Worm (Caenorhabditis elegans) whole organism, L2 larva: ENCODE measurements around the gene mltn-8.

Experiments
- F13H6.1 ChIP-seq: sonication (generic microtip); optimal IDR thresholded peaks from 2 replicates; lab custom pipeline; 2016; ENCODE audit warnings: missing genetic modification characterization, missing compliant biosample characterization
- Y55F3AM.14 ChIP-seq: fragments of 200-800 bp; sonication (Bioruptor generic); optimal IDR thresholded peaks from 2 replicates; lab custom pipeline; 2018; ENCODE audit warnings: mild to moderate bottlenecking, missing genetic modification characterization, missing compliant biosample characterization
- ZK546.5 ChIP-seq: sonication (generic microtip); optimal IDR thresholded peaks from 2 replicates; lab custom pipeline; 2017; ENCODE audit warnings: missing biosample characterization, missing genetic modification characterization
- alr-1 ChIP-seq: fragments of 150-350 bp; optimal IDR thresholded peaks from 2 replicates; lab custom pipeline; 2014; ENCODE audit warnings: missing biosample characterization, missing genetic modification characterization
- aly-2 ChIP-seq: fragments of 150-350 bp; optimal IDR thresholded peaks from 2 replicates; lab custom pipeline; 2014; ENCODE audit warnings: missing biosample characterization, missing genetic modification characterization
- blmp-1 ChIP-seq: sonication (generic microtip); optimal IDR thresholded peaks from 2 replicates; lab custom pipeline; 2017; ENCODE audit warnings: missing genetic modification characterization, mild to moderate bottlenecking, missing compliant biosample characterization, antibody characterized with exemption, moderate library complexity; ENCODE audit not compliant: insufficient read depth
- ceh-16 ChIP-seq: fragments of 150-350 bp; optimal IDR thresholded peaks from 2 replicates; lab custom pipeline; 2014; ENCODE audit warnings: missing biosample characterization, missing genetic modification characterization
- crh-2 ChIP-seq: sonication (generic microtip); optimal IDR thresholded peaks from 2 replicates; lab custom pipeline; 2017; ENCODE audit warnings: missing biosample characterization, missing genetic modification characterization
- egl-27 ChIP-seq: sonication (generic microtip); optimal IDR thresholded peaks from 3 replicates; lab custom pipeline; 2017; ENCODE audit warnings: missing biosample characterization, missing genetic modification reagents, missing genetic modification characterization
- elt-1 ChIP-seq: fragments of 150-350 bp; optimal IDR thresholded peaks from 2 replicates; lab custom pipeline; 2014; ENCODE audit warnings: missing biosample characterization, missing genetic modification characterization
- elt-3 ChIP-seq: sonication (generic microtip); optimal IDR thresholded peaks from 2 replicates; lab custom pipeline; 2017; ENCODE audit warnings: missing biosample characterization, missing genetic modification characterization
- fos-1 ChIP-seq: fragments of 150-350 bp; optimal IDR thresholded peaks from 2 replicates; lab custom pipeline; 2014; ENCODE audit warnings: missing biosample characterization, missing genetic modification characterization
- gmeb-1 ChIP-seq: fragments of 150-350 bp; optimal IDR thresholded peaks from 2 replicates; lab custom pipeline; 2014; ENCODE audit warnings: missing biosample characterization, missing genetic modification characterization
- lsy-2 ChIP-seq, 2 experiments: fragments of 150-350 bp in 1 of 2; sonication (generic microtip) in 1 of 2; optimal IDR thresholded peaks; 2 replicates each; lab custom pipeline; 2014 to 2017; ENCODE audit warnings: missing biosample characterization in 2 of 2, missing genetic modification characterization in 2 of 2
- mab-5 ChIP-seq: fragments of 150-350 bp; optimal IDR thresholded peaks from 2 replicates; lab custom pipeline; 2014; ENCODE audit warnings: missing biosample characterization, missing genetic modification characterization
- mbf-1 ChIP-seq: sonication (generic microtip); optimal IDR thresholded peaks from 2 replicates; lab custom pipeline; 2017; ENCODE audit warnings: missing biosample characterization, missing genetic modification characterization
- mdl-1 ChIP-seq, 2 experiments: fragments of 150-350 bp in 1 of 2; sonication (generic microtip) in 1 of 2; optimal IDR thresholded peaks; 2 replicates each; lab custom pipeline; 2017; ENCODE audit warnings: missing biosample characterization in 2 of 2, missing genetic modification characterization in 2 of 2
- nhr-10 ChIP-seq: sonication (generic microtip); optimal IDR thresholded peaks from 2 replicates; lab custom pipeline; 2017; ENCODE audit warnings: missing biosample characterization, missing genetic modification characterization
- nhr-11 ChIP-seq: fragments of 150-350 bp; optimal IDR thresholded peaks from 2 replicates; lab custom pipeline; 2014; ENCODE audit warnings: missing biosample characterization, missing genetic modification characterization
- nhr-12 ChIP-seq: fragments of 150-350 bp; optimal IDR thresholded peaks from 2 replicates; lab custom pipeline; 2014; ENCODE audit warnings: missing biosample characterization, missing genetic modification characterization
- nhr-129 ChIP-seq: fragments of 150-350 bp; optimal IDR thresholded peaks from 2 replicates; lab custom pipeline; 2014; ENCODE audit warnings: missing biosample characterization, missing genetic modification characterization
- nhr-21 ChIP-seq: fragments of 150-350 bp; optimal IDR thresholded peaks from 2 replicates; lab custom pipeline; 2014; ENCODE audit warnings: missing biosample characterization, missing genetic modification characterization
- nhr-23 ChIP-seq: fragments of 150-350 bp; optimal IDR thresholded peaks from 2 replicates; lab custom pipeline; 2014; ENCODE audit warnings: missing biosample characterization, missing genetic modification reagents, missing genetic modification characterization
- nhr-237 ChIP-seq: fragments of 150-350 bp; optimal IDR thresholded peaks from 2 replicates; lab custom pipeline; 2014; ENCODE audit warnings: missing biosample characterization, missing genetic modification characterization
- nhr-25 ChIP-seq: fragments of 150-350 bp; sonication (generic microtip); optimal IDR thresholded peaks from 3 replicates; lab custom pipeline; 2014; ENCODE audit warnings: missing biosample characterization, missing genetic modification characterization
- nhr-6 ChIP-seq: fragments of 150-350 bp; optimal IDR thresholded peaks from 2 replicates; lab custom pipeline; 2014; ENCODE audit warnings: missing biosample characterization, missing genetic modification characterization
- nhr-77 ChIP-seq: fragments of 150-350 bp; optimal IDR thresholded peaks from 2 replicates; lab custom pipeline; 2014; ENCODE audit warnings: missing biosample characterization, missing genetic modification characterization
- sma-3 ChIP-seq: sonication (generic microtip); optimal IDR thresholded peaks from 2 replicates; lab custom pipeline; 2016; ENCODE audit warnings: missing genetic modification reagents, missing genetic modification characterization, missing compliant biosample characterization
- sma-9 ChIP-seq, 2 experiments: fragments of 150-350 bp in 1 of 2; sonication (generic microtip) in 1 of 2; optimal IDR thresholded peaks; 2 replicates each; lab custom pipeline; 2014 to 2016; ENCODE audit warnings: missing genetic modification characterization in 2 of 2, mild to moderate bottlenecking in 1 of 2, missing biosample characterization in 1 of 2, missing compliant biosample characterization in 1 of 2, missing genetic modification reagents in 1 of 2, moderate library complexity in 1 of 2
- snpc-4 ChIP-seq: fragments of 150-350 bp; optimal IDR thresholded peaks from 2 replicates; lab custom pipeline; 2014; ENCODE audit warnings: missing biosample characterization, missing genetic modification characterization
- unc-39 ChIP-seq: fragments of 150-350 bp; optimal IDR thresholded peaks from 2 replicates; lab custom pipeline; 2014; ENCODE audit warnings: missing biosample characterization, missing genetic modification characterization
- unc-55 ChIP-seq: fragments of 150-350 bp; sonication (generic microtip); optimal IDR thresholded peaks from 3 replicates; lab custom pipeline; 2014; ENCODE audit warnings: missing biosample characterization, missing genetic modification reagents, missing genetic modification characterization
- ztf-1 ChIP-seq: fragments of 200-800 bp; sonication (Bioruptor generic); conservative IDR thresholded peaks from 2 replicates; pipeline ENCODE4 v1.3.6; 2022; ENCODE audit warnings: missing genetic modification characterization, missing compliant biosample characterization
- ztf-11 ChIP-seq: sonication (generic microtip); optimal IDR thresholded peaks from 2 replicates; lab custom pipeline; 2017; ENCODE audit warnings: missing biosample characterization, missing genetic modification characterization
- ztf-4 ChIP-seq: fragments of 150-350 bp; optimal IDR thresholded peaks from 2 replicates; lab custom pipeline; 2014; ENCODE audit warnings: missing biosample characterization, missing genetic modification characterization

The mltn-8 gene

DNA sequence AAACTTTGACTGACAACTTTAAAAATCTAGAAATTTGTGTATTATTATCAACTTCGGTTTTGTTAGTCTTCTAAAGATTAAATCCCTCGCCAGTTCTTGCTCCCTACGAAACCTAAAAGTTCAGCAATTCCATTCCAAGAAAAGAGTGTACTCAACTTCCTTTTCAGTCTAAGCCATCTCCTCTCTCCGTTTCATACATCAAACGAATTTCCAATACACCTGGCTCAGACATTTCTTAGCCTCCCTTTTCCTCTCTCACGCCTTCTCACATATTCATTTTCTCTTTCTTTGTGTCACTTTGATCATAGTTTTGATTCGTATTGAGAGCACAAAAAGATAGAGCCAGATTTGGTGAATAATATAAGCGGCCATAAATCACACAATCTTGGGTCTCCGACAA lies 16.2 kb upstream of the mltn-8 start, which contains the start of gene nhr-253:
TSS of gene nhr-253 (plus strand) at position 285 of the 400 bp plus-strand sequence.
- TF ChIP-seq elt-1 (tag; lab: Kevin White, UChicago), result no peak
- no peak for TF ChIP-seq elt-3 (tag; lab: Kevin White, UChicago)
- TF ChIP-seq unc-55, result no peak
- TF ChIP-seq alr-1 (tag; lab: Kevin White, UChicago), result no peak
- no peak for TF ChIP-seq ZK546.5 (tag; lab: Kevin White, UChicago)
- no peak for TF ChIP-seq nhr-10
- TF ChIP-seq sma-3, result no peak

ce11 chrV:392199-392678 lies 12.2 kb upstream of the mltn-8 start, which contains the start of gene nhr-254:
TSS of gene nhr-254 (plus strand) at chrV:392628.
- no peak for TF ChIP-seq unc-39

ce11 chrV:388397-388796 lies 8.3 kb upstream of the mltn-8 start, which contains the start of gene ZK6.6:
TSS of gene ZK6.6 (plus strand) at chrV:388697.
- TF ChIP-seq nhr-12 (tag; lab: Kevin White, UChicago), result no peak
- TF ChIP-seq ztf-4 (tag; lab: Kevin White, UChicago), result no peak
- no peak for TF ChIP-seq nhr-23
- TF ChIP-seq F13H6.1 (tag; lab: Kevin White, UChicago), result no peak
- TF ChIP-seq ztf-11, result no peak
- no peak for TF ChIP-seq nhr-25

DNA sequence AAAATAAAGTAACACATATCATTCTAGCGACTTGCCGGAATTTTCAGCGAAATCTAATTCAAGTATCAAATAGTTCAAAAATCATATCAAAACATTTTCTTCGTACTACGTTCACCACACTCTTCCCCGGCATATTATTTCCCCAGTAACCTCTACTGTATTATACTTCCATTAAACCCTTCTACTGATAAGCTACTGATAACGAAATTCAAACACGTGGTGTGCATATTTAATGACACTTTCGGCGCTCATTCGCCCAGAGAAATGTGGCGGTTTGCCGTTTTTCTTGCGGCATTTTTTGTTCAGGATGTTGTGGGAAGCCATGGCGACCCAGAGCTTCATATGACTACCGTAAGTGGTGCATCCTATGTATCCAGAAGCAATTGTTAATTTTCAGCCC lies 5.4 kb upstream of the mltn-8 start, which contains the start of gene lipl-5:
TSS of gene lipl-5 (plus strand) at position 259 of the 400 bp plus-strand sequence.
- TF ChIP-seq mbf-1 (tag; lab: Kevin White, UChicago) (no peak), unc-39 (no peak), elt-3 (tag; lab: Kevin White, UChicago) (no peak), crh-2 (tag; lab: Kevin White, UChicago) (peak; percentile 50), fos-1 (tag; lab: Kevin White, UChicago) (peak; percentile 52), nhr-237 (tag; lab: Kevin White, UChicago) (no peak), F13H6.1 (tag; lab: Kevin White, UChicago) (no peak), ztf-4 (tag; lab: Kevin White, UChicago) (no peak), sma-9 (GFP tag; optimal IDR thresholded peaks at IDR 0.05; lab: Kevin White, UChicago) (peak; percentile 52), sma-9 (tag; optimal IDR thresholded peaks at IDR 0.05; lab: Kevin White, UChicago) (no peak), nhr-6 (tag; lab: Kevin White, UChicago) (no peak), gmeb-1 (peak; percentile 8), snpc-4 (tag; lab: Kevin White, UChicago) (no peak)

- TF ChIP-seq nhr-11 (tag; lab: Kevin White, UChicago) (no peak), crh-2 (tag; lab: Kevin White, UChicago) (peak; percentile 36), ztf-1 (no peak), aly-2 (no peak), fos-1 (tag; lab: Kevin White, UChicago) (peak; percentile 52), ceh-16 (no peak), nhr-77 (no peak), nhr-21 (no peak)
Measured at ce11 chrV:384511-384910, 4.4 kb upstream of the mltn-8 start.

DNA sequence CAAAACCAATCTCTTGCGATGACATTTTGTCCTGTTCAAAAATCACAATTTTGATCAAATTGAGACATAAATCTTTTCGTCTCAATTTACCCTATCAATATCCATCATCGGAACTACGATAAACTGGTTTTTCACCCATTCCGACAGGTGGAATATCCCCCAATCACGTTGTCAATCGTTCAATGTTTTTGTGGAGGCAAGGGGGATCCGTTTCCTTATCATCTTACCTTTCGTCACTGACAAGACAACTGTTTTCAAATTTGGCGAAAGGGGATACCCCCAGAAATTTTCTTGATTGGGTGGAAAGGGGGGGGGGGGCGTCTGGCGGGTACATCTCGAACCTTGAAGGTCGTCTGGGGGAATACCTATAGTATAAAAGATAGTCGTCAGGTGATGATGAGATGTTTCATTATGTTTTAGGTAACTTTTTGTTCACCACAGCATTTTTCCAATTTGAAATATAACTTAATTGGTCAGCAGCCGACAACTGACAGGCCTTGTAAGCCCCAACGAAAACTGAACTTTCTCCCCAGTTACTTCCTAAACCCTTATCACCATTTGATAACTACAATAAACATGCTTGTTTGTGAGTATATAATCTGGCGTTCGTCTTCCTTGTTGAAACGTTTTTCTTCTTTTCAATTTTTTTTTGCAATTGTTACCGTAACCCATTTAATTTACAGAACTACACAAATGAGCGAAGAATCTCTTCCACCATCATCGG lies 1.3 kb upstream of the mltn-8 start, which contains the start of gene ZK6.8:
TSS of gene ZK6.8 (plus strand) at position 682 of the 724 bp plus-strand sequence.
- peak; percentile 26 to 57 for TF ChIP-seq mdl-1 (tag; optimal IDR thresholded peaks at IDR 0.05; lab: Kevin White, UChicago)
- TF ChIP-seq mbf-1 (tag; lab: Kevin White, UChicago), result no peak
- peak; percentile 84 for TF ChIP-seq sma-3
- no peak for TF ChIP-seq ztf-4 (tag; lab: Kevin White, UChicago)
- no peak for TF ChIP-seq crh-2 (tag; lab: Kevin White, UChicago)
- peak; percentile 99 for TF ChIP-seq sma-9 (GFP tag; optimal IDR thresholded peaks at IDR 0.05; lab: Kevin White, UChicago)
- TF ChIP-seq sma-9 (tag; optimal IDR thresholded peaks at IDR 0.05; lab: Kevin White, UChicago), result no peak
- peak; percentile 22 for TF ChIP-seq nhr-129 (tag; lab: Kevin White, UChicago)
- peak; percentile 26 for TF ChIP-seq mab-5
- peak; percentile 20 for TF ChIP-seq snpc-4 (tag; lab: Kevin White, UChicago)
- TF ChIP-seq lsy-2 (tag; optimal IDR thresholded peaks at IDR 0.05; lab: Kevin White, UChicago), result no peak
- peak; percentile 32 for TF ChIP-seq Y55F3AM.14 (GFP tag; lab: Kevin White, UChicago)
- TF ChIP-seq nhr-25, result peak; percentile 92
- no peak for TF ChIP-seq nhr-12 (tag; lab: Kevin White, UChicago)
- peak; percentile 77 for TF ChIP-seq egl-27 (tag; lab: Kevin White, UChicago)
- TF ChIP-seq blmp-1, result peak; percentile 83
- TF ChIP-seq fos-1 (tag; lab: Kevin White, UChicago), result peak; percentile 22
- TF ChIP-seq gmeb-1, result peak; percentile 54
- no peak for TF ChIP-seq nhr-77
- TF ChIP-seq nhr-21, result peak; percentile 96
- TF ChIP-seq, all 48 proteins: peak for 13
